Fruit fly (Drosophila melanogaster) whole organism, adult: ENCODE results near the gene CG4593.

Experiments
- CG33017 ChIP-seq: fragments of 200-800 bp; sonication (Bioruptor generic); optimal IDR thresholded peaks from 2 replicates; lab custom pipeline; 2018; ENCODE audit warnings: missing biosample characterization, mild to moderate bottlenecking, missing genetic modification characterization, moderate library complexity
- CG5204 ChIP-seq: fragments of 200-800 bp; sonication (Bioruptor generic); optimal IDR thresholded peaks from 2 replicates; lab custom pipeline; 2016; ENCODE audit warnings: missing biosample characterization, missing genetic modification characterization
- CG7101 ChIP-seq: fragments of 200-800 bp; sonication (Bioruptor generic); optimal IDR thresholded peaks from 2 replicates; lab custom pipeline; 2018; ENCODE audit warnings: missing biosample characterization, mild to moderate bottlenecking, missing genetic modification characterization, moderate library complexity
- Clk ChIP-seq: fragments of 200-800 bp; sonication (Bioruptor generic); optimal IDR thresholded peaks from 2 replicates; lab custom pipeline; 2017; ENCODE audit warnings: missing biosample characterization, missing genetic modification characterization
- Hr96 ChIP-seq: fragments of 200-800 bp; sonication (Bioruptor generic); optimal IDR thresholded peaks from 2 replicates; lab custom pipeline; 2016; ENCODE audit warnings: missing biosample characterization, missing genetic modification characterization
- cic ChIP-seq: fragments of 200-800 bp; sonication (Bioruptor generic); optimal IDR thresholded peaks from 2 replicates; lab custom pipeline; 2017; ENCODE audit warnings: missing biosample characterization, mild to moderate bottlenecking, missing genetic modification characterization, moderate library complexity
- kay ChIP-seq: fragments of 200-800 bp; sonication (Bioruptor generic); peaks from one replicate; lab custom pipeline; 2016; ENCODE audit warnings: missing biosample characterization, missing genetic modification characterization, borderline replicate concordance
- ovo ChIP-seq: fragments of 200-800 bp; sonication (Bioruptor generic); optimal IDR thresholded peaks from 2 replicates; lab custom pipeline; 2016; ENCODE audit warnings: missing biosample characterization, missing genetic modification characterization
- pad ChIP-seq: fragments of 200-800 bp; sonication (Bioruptor generic); optimal IDR thresholded peaks from 3 replicates; lab custom pipeline; 2017; ENCODE audit warnings: missing biosample characterization, missing genetic modification characterization, mild to moderate bottlenecking, moderate library complexity, missing genetic modification reagents
- toe ChIP-seq: fragments of 200-800 bp; sonication (Bioruptor generic); optimal IDR thresholded peaks from 2 replicates; lab custom pipeline; 2016; ENCODE audit warnings: missing biosample characterization, missing genetic modification characterization

dm6 chrX:7008102-7009087 lies 5.3 kb upstream of the CG4593 start:
- peak; percentile 1 for TF ChIP-seq CG7101 (tag; lab: Kevin White, UChicago)
- no peak for TF ChIP-seq Hr96 (GFP tag; lab: Kevin White, UChicago)
- TF ChIP-seq toe: no peak
- TF ChIP-seq Clk (GFP tag; lab: Kevin White, UChicago): no peak
- no peak for TF ChIP-seq pad (GFP tag; lab: Kevin White, UChicago)
- TF ChIP-seq cic (GFP tag; lab: Kevin White, UChicago): no peak
- no peak for TF ChIP-seq CG5204 (GFP tag; lab: Kevin White, UChicago)
- TF ChIP-seq CG33017 (tag; lab: Kevin White, UChicago): no peak
- TF ChIP-seq kay: no peak
- no peak for TF ChIP-seq ovo
